Worm (Caenorhabditis elegans) whole organism, L3 larva: ENCODE results near the gene clec-238.

Source experiments
- egl-27 ChIP-seq: sonication (generic microtip); optimal IDR thresholded peaks from 4 replicates; lab custom pipeline; 2017; ENCODE audit warnings: missing biosample characterization, missing genetic modification reagents, missing genetic modification characterization
- elt-1 ChIP-seq: fragments of 150-350 bp; optimal IDR thresholded peaks from 2 replicates; lab custom pipeline; 2014; ENCODE audit warnings: missing biosample characterization, missing genetic modification characterization
- elt-3 ChIP-seq, 3 experiments: fragments of 150-350 bp in 1 of 3; sonication (generic microtip) in 2 of 3; optimal IDR thresholded peaks; 2 replicates in 2 of 3; 4 replicates in 1 of 3; lab custom pipeline; 2014 to 2017; ENCODE audit warnings: missing biosample characterization in 3 of 3, missing genetic modification characterization in 3 of 3
- eor-1 ChIP-seq, 2 experiments: fragments of 150-350 bp; optimal IDR thresholded peaks; 2 replicates each; lab custom pipeline; 2014 to 2018; ENCODE audit warnings: missing biosample characterization in 2 of 2, missing genetic modification characterization in 2 of 2
- fkh-2 ChIP-seq: fragments of 150-350 bp; optimal IDR thresholded peaks from 2 replicates; lab custom pipeline; 2014; ENCODE audit warnings: missing biosample characterization, missing genetic modification reagents, missing genetic modification characterization
- fos-1 ChIP-seq: fragments of 150-350 bp; optimal IDR thresholded peaks from 2 replicates; lab custom pipeline; 2014; ENCODE audit warnings: missing biosample characterization, missing genetic modification characterization
- jun-1 ChIP-seq: fragments of 150-350 bp; optimal IDR thresholded peaks from 2 replicates; lab custom pipeline; 2014; ENCODE audit warnings: missing biosample characterization, missing genetic modification reagents, missing genetic modification characterization
- lin-39 ChIP-seq: fragments of 150-350 bp; optimal IDR thresholded peaks from 2 replicates; lab custom pipeline; 2018; ENCODE audit warnings: missing biosample characterization, missing genetic modification reagents, missing genetic modification characterization
- mdl-1 ChIP-seq: fragments of 150-350 bp; optimal IDR thresholded peaks from 2 replicates; lab custom pipeline; 2014; ENCODE audit warnings: missing biosample characterization, missing genetic modification characterization
- mml-1 ChIP-seq: fragments of 150-350 bp; sonication (generic microtip); optimal IDR thresholded peaks from 3 replicates; lab custom pipeline; 2014; ENCODE audit warnings: missing biosample characterization, missing genetic modification characterization
- nfya-1 ChIP-seq: sonication (generic microtip); optimal IDR thresholded peaks from 2 replicates; lab custom pipeline; 2017; ENCODE audit warnings: missing genetic modification characterization, mild to moderate bottlenecking, missing compliant biosample characterization, antibody characterized with exemption, moderate library complexity; ENCODE audit not compliant: insufficient read depth
- nhr-11 ChIP-seq: fragments of 150-350 bp; optimal IDR thresholded peaks from 2 replicates; lab custom pipeline; 2014; ENCODE audit warnings: missing biosample characterization, missing genetic modification characterization
- nhr-23 ChIP-seq: fragments of 150-350 bp; optimal IDR thresholded peaks from 2 replicates; lab custom pipeline; 2014; ENCODE audit warnings: missing biosample characterization, missing genetic modification reagents, missing genetic modification characterization
- nhr-43 ChIP-seq: sonication (generic microtip); optimal IDR thresholded peaks from 2 replicates; lab custom pipeline; 2016; ENCODE audit warnings: mild to moderate bottlenecking, missing genetic modification characterization, missing compliant biosample characterization; ENCODE audit not compliant: poor library complexity, severe bottlenecking
- pha-4 ChIP-seq: fragments of 150-350 bp; optimal IDR thresholded peaks from 2 replicates; lab custom pipeline; 2014; ENCODE audit warnings: missing biosample characterization, missing genetic modification reagents, missing genetic modification characterization
- pqm-1 ChIP-seq: fragments of 150-350 bp; optimal IDR thresholded peaks from 2 replicates; lab custom pipeline; 2017; ENCODE audit warnings: missing biosample characterization, missing genetic modification characterization, inconsistent platforms

Gene clec-238

ce11 chrV:17000635-17001034 lies 49.0 kb downstream of the clec-238 start:
- TF ChIP-seq mdl-1 (tag; lab: Kevin White, UChicago) (no peak), nhr-11 (tag; lab: Kevin White, UChicago) (no peak), nfya-1 (tag; lab: Kevin White, UChicago) (no peak), nhr-43 (tag; lab: Kevin White, UChicago) (no peak), jun-1 (tag; lab: Kevin White, UChicago) (no peak), egl-27 (tag; lab: Kevin White, UChicago) (no peak), elt-3 (tag; optimal IDR thresholded peaks at IDR 0.05; lab: Kevin White, UChicago) (no peak), pqm-1 (no peak), lin-39 (tag; lab: Kevin White, UChicago) (no peak), fos-1 (tag; lab: Kevin White, UChicago) (no peak)

- TF ChIP-seq mml-1 (no peak), eor-1 (tag; optimal IDR thresholded peaks at IDR 0.05; lab: Kevin White, UChicago) (no peak), nhr-23 (tag; lab: Kevin White, UChicago) (no peak), elt-1 (no peak), pha-4 (tag; lab: Kevin White, UChicago) (no peak), fkh-2 (tag; lab: Kevin White, UChicago) (no peak), nfya-1 (tag; lab: Kevin White, UChicago) (no peak)
These were observed 49.6 kb downstream of the clec-238 start, which contains the start of gene sri-9 for ce11 chrV:17001167-17001566. Gene sri-9 (plus strand): TSS chrV:17001467.
